Worm (Caenorhabditis elegans): ENCODE results near the gene unc-129.

ce11 chrIV:8954126-8954525 is 51.1 kb downstream of the unc-129 start:
- TF ChIP-seq ZK546.5 (tag; optimal IDR thresholded peaks at IDR 0.05) (no peak), unc-62 (GFP tag; optimal IDR thresholded peaks at IDR 0.05 in 1 of 2) (no peak), unc-62 (tag; optimal IDR thresholded peaks at IDR 0.05) (no peak), fos-1 (tag; optimal IDR thresholded peaks at IDR 0.05) (no peak)

All from whole organism, L4 larva.